Worm (Caenorhabditis elegans) whole organism, L2 larva: Measurements from ENCODE around the gene AH10.4.

Experiments used
- F13H6.1 ChIP-seq: sonication (generic microtip); optimal IDR thresholded peaks from 2 replicates; lab custom pipeline; 2016; ENCODE audit warnings: missing genetic modification characterization, missing compliant biosample characterization
- Y55F3AM.14 ChIP-seq: fragments of 200-800 bp; sonication (Bioruptor generic); optimal IDR thresholded peaks from 2 replicates; lab custom pipeline; 2018; ENCODE audit warnings: mild to moderate bottlenecking, missing genetic modification characterization, missing compliant biosample characterization
- ZK546.5 ChIP-seq: sonication (generic microtip); optimal IDR thresholded peaks from 2 replicates; lab custom pipeline; 2017; ENCODE audit warnings: missing biosample characterization, missing genetic modification characterization
- alr-1 ChIP-seq: fragments of 150-350 bp; optimal IDR thresholded peaks from 2 replicates; lab custom pipeline; 2014; ENCODE audit warnings: missing biosample characterization, missing genetic modification characterization
- aly-2 ChIP-seq: fragments of 150-350 bp; optimal IDR thresholded peaks from 2 replicates; lab custom pipeline; 2014; ENCODE audit warnings: missing biosample characterization, missing genetic modification characterization
- ama-1 ChIP-seq: fragments of 150-350 bp; optimal IDR thresholded peaks from 2 replicates; lab custom pipeline; 2018; ENCODE audit warnings: inconsistent platforms
- ceh-16 ChIP-seq: fragments of 150-350 bp; optimal IDR thresholded peaks from 2 replicates; lab custom pipeline; 2014; ENCODE audit warnings: missing biosample characterization, missing genetic modification characterization
- ceh-82 ChIP-seq: fragments of 150-350 bp; optimal IDR thresholded peaks from 2 replicates; lab custom pipeline; 2014; ENCODE audit warnings: missing biosample characterization, missing genetic modification characterization
- crh-2 ChIP-seq: sonication (generic microtip); optimal IDR thresholded peaks from 2 replicates; lab custom pipeline; 2017; ENCODE audit warnings: missing biosample characterization, missing genetic modification characterization
- dmd-4 ChIP-seq: sonication (generic microtip); optimal IDR thresholded peaks from 2 replicates; lab custom pipeline; 2017; ENCODE audit warnings: missing biosample characterization, missing genetic modification characterization
- egl-27 ChIP-seq: sonication (generic microtip); optimal IDR thresholded peaks from 3 replicates; lab custom pipeline; 2017; ENCODE audit warnings: missing biosample characterization, missing genetic modification reagents, missing genetic modification characterization
- elt-1 ChIP-seq: fragments of 150-350 bp; optimal IDR thresholded peaks from 2 replicates; lab custom pipeline; 2014; ENCODE audit warnings: missing biosample characterization, missing genetic modification characterization
- fos-1 ChIP-seq: fragments of 150-350 bp; optimal IDR thresholded peaks from 2 replicates; lab custom pipeline; 2014; ENCODE audit warnings: missing biosample characterization, missing genetic modification characterization
- gmeb-1 ChIP-seq: fragments of 150-350 bp; optimal IDR thresholded peaks from 2 replicates; lab custom pipeline; 2014; ENCODE audit warnings: missing biosample characterization, missing genetic modification characterization
- lin-11 ChIP-seq: fragments of 150-350 bp; sonication (generic microtip); optimal IDR thresholded peaks from 2 replicates; lab custom pipeline; 2014; ENCODE audit warnings: missing biosample characterization, missing genetic modification characterization, inconsistent platforms, mixed read lengths
- lin-13 ChIP-seq: fragments of 150-350 bp; optimal IDR thresholded peaks from 2 replicates; lab custom pipeline; 2014; ENCODE audit warnings: missing biosample characterization, missing genetic modification reagents, missing genetic modification characterization
- lin-39 ChIP-seq: fragments of 150-350 bp; optimal IDR thresholded peaks from 2 replicates; lab custom pipeline; 2014; ENCODE audit warnings: missing biosample characterization, missing genetic modification reagents, missing genetic modification characterization
- mab-5 ChIP-seq: fragments of 150-350 bp; optimal IDR thresholded peaks from 2 replicates; lab custom pipeline; 2014; ENCODE audit warnings: missing biosample characterization, missing genetic modification characterization
- mdl-1 ChIP-seq, 2 experiments: fragments of 150-350 bp in 1 of 2; sonication (generic microtip) in 1 of 2; optimal IDR thresholded peaks; 2 replicates each; lab custom pipeline; 2017; ENCODE audit warnings: missing biosample characterization in 2 of 2, missing genetic modification characterization in 2 of 2
- nhr-10 ChIP-seq: sonication (generic microtip); optimal IDR thresholded peaks from 2 replicates; lab custom pipeline; 2017; ENCODE audit warnings: missing biosample characterization, missing genetic modification characterization
- nhr-11 ChIP-seq: fragments of 150-350 bp; optimal IDR thresholded peaks from 2 replicates; lab custom pipeline; 2014; ENCODE audit warnings: missing biosample characterization, missing genetic modification characterization
- nhr-12 ChIP-seq: fragments of 150-350 bp; optimal IDR thresholded peaks from 2 replicates; lab custom pipeline; 2014; ENCODE audit warnings: missing biosample characterization, missing genetic modification characterization
- nhr-129 ChIP-seq: fragments of 150-350 bp; optimal IDR thresholded peaks from 2 replicates; lab custom pipeline; 2014; ENCODE audit warnings: missing biosample characterization, missing genetic modification characterization
- nhr-21 ChIP-seq: fragments of 150-350 bp; optimal IDR thresholded peaks from 2 replicates; lab custom pipeline; 2014; ENCODE audit warnings: missing biosample characterization, missing genetic modification characterization
- nhr-23 ChIP-seq: fragments of 150-350 bp; optimal IDR thresholded peaks from 2 replicates; lab custom pipeline; 2014; ENCODE audit warnings: missing biosample characterization, missing genetic modification reagents, missing genetic modification characterization
- nhr-237 ChIP-seq: fragments of 150-350 bp; optimal IDR thresholded peaks from 2 replicates; lab custom pipeline; 2014; ENCODE audit warnings: missing biosample characterization, missing genetic modification characterization
- nhr-6 ChIP-seq: fragments of 150-350 bp; optimal IDR thresholded peaks from 2 replicates; lab custom pipeline; 2014; ENCODE audit warnings: missing biosample characterization, missing genetic modification characterization
- nhr-77 ChIP-seq: fragments of 150-350 bp; optimal IDR thresholded peaks from 2 replicates; lab custom pipeline; 2014; ENCODE audit warnings: missing biosample characterization, missing genetic modification characterization
- peb-1 ChIP-seq: fragments of 150-350 bp; optimal IDR thresholded peaks from 2 replicates; lab custom pipeline; 2014; ENCODE audit warnings: missing biosample characterization, missing genetic modification characterization
- sem-4 ChIP-seq: fragments of 150-350 bp; optimal IDR thresholded peaks from 2 replicates; lab custom pipeline; 2014; ENCODE audit warnings: missing biosample characterization, missing genetic modification reagents, missing genetic modification characterization
- skn-1 ChIP-seq: sonication (generic microtip); optimal IDR thresholded peaks from 2 replicates; lab custom pipeline; 2017; ENCODE audit warnings: missing biosample characterization, missing genetic modification characterization
- sma-3 ChIP-seq: sonication (generic microtip); optimal IDR thresholded peaks from 2 replicates; lab custom pipeline; 2016; ENCODE audit warnings: missing genetic modification reagents, missing genetic modification characterization, missing compliant biosample characterization
- sma-9 ChIP-seq, 2 experiments: fragments of 150-350 bp in 1 of 2; sonication (generic microtip) in 1 of 2; optimal IDR thresholded peaks; 2 replicates each; lab custom pipeline; 2014 to 2016; ENCODE audit warnings: missing genetic modification characterization in 2 of 2, mild to moderate bottlenecking in 1 of 2, missing biosample characterization in 1 of 2, missing compliant biosample characterization in 1 of 2, missing genetic modification reagents in 1 of 2, moderate library complexity in 1 of 2
- unc-39 ChIP-seq: fragments of 150-350 bp; optimal IDR thresholded peaks from 2 replicates; lab custom pipeline; 2014; ENCODE audit warnings: missing biosample characterization, missing genetic modification characterization
- unc-55 ChIP-seq: fragments of 150-350 bp; sonication (generic microtip); optimal IDR thresholded peaks from 3 replicates; lab custom pipeline; 2014; ENCODE audit warnings: missing biosample characterization, missing genetic modification reagents, missing genetic modification characterization
- unc-62 ChIP-seq: fragments of 150-350 bp; optimal IDR thresholded peaks from 2 replicates; lab custom pipeline; 2014; ENCODE audit warnings: missing biosample characterization, missing genetic modification reagents, missing genetic modification characterization
- zag-1 ChIP-seq: fragments of 150-350 bp; optimal IDR thresholded peaks from 2 replicates; lab custom pipeline; 2014; ENCODE audit warnings: missing biosample characterization, missing genetic modification characterization
- ztf-4 ChIP-seq: fragments of 150-350 bp; optimal IDR thresholded peaks from 2 replicates; lab custom pipeline; 2014; ENCODE audit warnings: missing biosample characterization, missing genetic modification characterization

The AH10.4 gene

ce11 chrV:14167629-14168028 lies 30.0 kb upstream of the AH10.4 start, which contains the start of gene ocam-1:
Gene ocam-1, minus strand, starts transcription at chrV:14167729.
- TF ChIP-seq alr-1 (tag; lab: Kevin White, UChicago) (no peak), zag-1 (tag; lab: Kevin White, UChicago) (no peak), ceh-82 (tag; lab: Kevin White, UChicago) (no peak), ZK546.5 (no peak), aly-2 (tag; lab: Kevin White, UChicago) (no peak), fos-1 (tag; lab: Kevin White, UChicago) (no peak), lin-13 (GFP tag; lab: Kevin White, UChicago) (no peak), unc-62 (GFP tag; lab: Kevin White, UChicago) (no peak), nhr-10 (tag; lab: Kevin White, UChicago) (no peak), ztf-4 (tag; lab: Kevin White, UChicago) (no peak), sma-3 (GFP tag; lab: Kevin White, UChicago) (no peak), lin-11 (tag; lab: Kevin White, UChicago) (no peak)

ce11 chrV:14166630-14167029 lies 29.0 kb upstream of the AH10.4 start, which contains the start of gene cest-1.1:
Gene cest-1.1, minus strand, starts transcription at chrV:14166730.
- no peak for TF ChIP-seq nhr-6 (tag; lab: Kevin White, UChicago)
- no peak for TF ChIP-seq skn-1 (tag; lab: Kevin White, UChicago)
- TF ChIP-seq nhr-11 (tag; lab: Kevin White, UChicago), result no peak
- no peak for TF ChIP-seq crh-2 (tag; lab: Kevin White, UChicago)
- no peak for TF ChIP-seq nhr-10 (tag; lab: Kevin White, UChicago)

DNA sequence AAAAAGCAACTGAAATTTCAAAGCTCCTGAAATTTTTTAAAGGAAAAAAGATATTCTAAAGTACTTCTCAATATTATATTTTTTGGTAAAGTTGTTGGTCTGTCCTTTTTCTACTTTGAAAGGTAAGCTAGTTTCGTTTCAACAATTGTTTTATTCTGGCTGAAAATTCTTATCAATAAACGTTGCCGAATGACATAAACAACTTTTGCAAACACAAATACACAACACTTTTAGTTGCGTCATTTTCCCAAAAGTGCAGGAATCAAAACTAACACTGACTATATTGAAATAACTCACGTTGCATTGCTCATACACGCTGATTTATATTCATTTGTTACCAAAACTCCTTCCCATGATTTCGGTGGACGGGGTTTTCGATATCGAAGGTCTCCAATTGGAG lies 28.1 kb upstream of the AH10.4 start:
- TF ChIP-seq nhr-21 (tag; lab: Kevin White, UChicago) (no peak), F13H6.1 (tag; lab: Kevin White, UChicago) (no peak), peb-1 (tag; lab: Kevin White, UChicago) (no peak), unc-62 (GFP tag; lab: Kevin White, UChicago) (no peak), nhr-6 (tag; lab: Kevin White, UChicago) (no peak), nhr-23 (tag; lab: Kevin White, UChicago) (no peak), dmd-4 (tag; lab: Kevin White, UChicago) (no peak), alr-1 (tag; lab: Kevin White, UChicago) (no peak), unc-39 (tag; lab: Kevin White, UChicago) (no peak), ama-1 (lab: Kevin White, UChicago) (no peak), mab-5 (tag; lab: Kevin White, UChicago) (no peak), ceh-16 (tag; lab: Kevin White, UChicago) (no peak), unc-55 (GFP tag; lab: Kevin White, UChicago) (no peak), nhr-77 (tag; lab: Kevin White, UChicago) (no peak), ceh-82 (tag; lab: Kevin White, UChicago) (no peak), lin-39 (tag; lab: Kevin White, UChicago) (no peak), nhr-10 (tag; lab: Kevin White, UChicago) (no peak), ztf-4 (tag; lab: Kevin White, UChicago) (no peak), elt-1 (no peak), ZK546.5 (no peak)

DNA sequence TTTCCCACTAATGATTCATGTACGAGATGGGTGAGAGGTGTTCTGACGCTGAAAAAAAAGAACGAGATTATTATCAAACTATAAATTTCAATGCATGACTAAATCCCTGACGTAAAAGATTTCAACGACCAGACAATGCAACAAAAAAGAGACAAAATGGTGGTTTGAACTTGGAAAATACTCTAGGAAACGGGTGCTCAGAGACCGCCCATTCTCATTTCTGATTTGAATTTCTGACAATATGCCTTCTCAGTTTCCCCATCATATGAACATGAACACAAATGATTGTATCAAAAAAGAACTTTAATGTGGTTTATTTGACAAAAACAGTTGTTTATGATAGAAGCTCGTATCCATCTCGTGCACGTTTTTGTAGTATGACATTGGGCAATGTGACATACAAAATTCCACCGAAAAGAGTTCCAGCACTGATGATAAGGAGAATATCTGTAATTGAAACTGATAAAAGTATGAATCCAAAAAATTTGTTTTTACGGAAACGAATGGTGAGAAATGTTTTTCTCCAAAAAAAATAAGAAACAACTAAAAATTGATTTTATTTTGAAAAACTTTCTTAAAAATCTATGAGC lies 25.4 kb upstream of the AH10.4 start, which contains the start of gene srd-26:
Gene srd-26 (minus strand): TSS at position 51 of the 590 bp plus-strand sequence.
- TF ChIP-seq Y55F3AM.14 (GFP tag; lab: Kevin White, UChicago) (no peak), lin-39 (tag; lab: Kevin White, UChicago) (no peak)

DNA sequence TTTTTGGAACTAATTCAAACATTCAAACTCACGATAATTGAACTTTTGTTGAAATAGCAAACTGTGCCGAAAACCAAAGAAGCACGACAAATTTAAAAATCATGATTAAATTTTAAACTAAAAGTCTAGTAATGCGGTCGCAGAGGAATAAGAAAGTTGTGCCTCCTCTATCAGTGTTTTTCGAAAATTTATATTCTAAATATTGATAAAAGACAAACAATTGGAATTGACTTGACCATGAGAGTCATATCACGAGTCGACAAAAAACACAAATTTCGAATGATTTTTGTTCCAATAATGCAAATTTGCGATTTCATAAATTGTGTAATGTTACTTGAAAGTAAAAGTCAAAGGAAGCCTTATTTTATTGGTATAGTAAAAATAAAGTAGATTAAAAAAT lies 23.0 kb upstream of the AH10.4 start, which contains the start of gene cest-1.2:
Gene cest-1.2 (minus strand): TSS at position 165 of the 400 bp plus-strand sequence.
- TF ChIP-seq nhr-12 (tag; lab: Kevin White, UChicago) (no peak), nhr-77 (tag; lab: Kevin White, UChicago) (no peak), nhr-237 (tag; lab: Kevin White, UChicago) (no peak), skn-1 (tag; lab: Kevin White, UChicago) (no peak), sma-9 (GFP tag; optimal IDR thresholded peaks at IDR 0.05; lab: Kevin White, UChicago) (no peak), sma-9 (tag; optimal IDR thresholded peaks at IDR 0.05; lab: Kevin White, UChicago) (no peak), egl-27 (tag; lab: Kevin White, UChicago) (no peak), mdl-1 (tag; optimal IDR thresholded peaks at IDR 0.05; lab: Kevin White, UChicago) (no peak), peb-1 (tag; lab: Kevin White, UChicago) (no peak), gmeb-1 (tag; lab: Kevin White, UChicago) (peak; percentile 4), fos-1 (tag; lab: Kevin White, UChicago) (peak; percentile 25), unc-62 (GFP tag; lab: Kevin White, UChicago) (no peak), crh-2 (tag; lab: Kevin White, UChicago) (no peak), nhr-129 (tag; lab: Kevin White, UChicago) (no peak), sem-4 (tag; lab: Kevin White, UChicago) (no peak), lin-13 (GFP tag; lab: Kevin White, UChicago) (no peak), ceh-82 (tag; lab: Kevin White, UChicago) (no peak)
